Worm (Caenorhabditis elegans): ENCODE measurements around the gene T15B12.1.

T15B12.1 gene

DNA sequence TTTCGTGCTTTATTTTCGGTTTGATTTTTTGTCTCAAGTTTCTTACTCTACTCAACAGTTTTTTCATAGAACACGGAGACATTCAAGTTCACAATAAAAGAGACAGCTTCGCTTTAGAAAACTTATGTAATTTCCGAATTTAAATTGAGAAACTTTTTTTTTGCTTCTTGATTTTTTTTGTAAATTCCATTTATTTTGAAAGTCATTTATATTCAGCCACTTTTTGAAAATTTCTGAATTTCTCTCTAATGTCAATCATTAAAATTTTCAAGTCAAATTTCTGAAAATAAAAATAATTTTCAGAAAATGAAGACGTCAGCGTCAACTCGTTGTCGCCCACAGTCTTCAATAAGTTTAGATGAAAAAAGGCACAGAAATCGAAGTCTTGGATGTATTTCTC lies at the start of gene T15B12.1:
TSS of gene T15B12.1 (plus strand) at position 301 of the 400 bp plus-strand sequence.
- no peak for TF ChIP-seq scrt-1 (GFP tag; IDR thresholded peaks at IDR 0.05)
- TF ChIP-seq B0310.2 (tag; optimal IDR thresholded peaks at IDR 0.05) = no peak
- no peak for TF ChIP-seq aly-1 (tag; optimal IDR thresholded peaks at IDR 0.05)
- no peak for TF ChIP-seq hmbx-1 (tag; optimal IDR thresholded peaks at IDR 0.05)
- no peak for TF ChIP-seq ama-1 (optimal IDR thresholded peaks at IDR 0.05)
- no peak for TF ChIP-seq flt-1 (GFP tag; IDR thresholded peaks at IDR 0.05)
- no peak for TF ChIP-seq ets-7 (tag; optimal IDR thresholded peaks at IDR 0.05)
- TF ChIP-seq tra-4 (tag; optimal IDR thresholded peaks at IDR 0.05) = no peak
- TF ChIP-seq tbx-37 (GFP tag; conservative IDR thresholded peaks at IDR 0.05) = no peak
- no peak for TF ChIP-seq hmg-4 (GFP tag; optimal IDR thresholded peaks at IDR 0.05)
- TF ChIP-seq hnd-1 (tag; optimal IDR thresholded peaks at IDR 0.05) = no peak
- no peak for TF ChIP-seq F13C5.2 (tag; optimal IDR thresholded peaks at IDR 0.05)
- TF ChIP-seq sea-1 (GFP tag; conservative IDR thresholded peaks at IDR 0.05) = no peak
- TF ChIP-seq pes-1 (GFP tag; IDR thresholded peaks at IDR 0.05) = no peak
- TF ChIP-seq ceh-13 (GFP tag; optimal IDR thresholded peaks at IDR 0.05) = no peak

DNA sequence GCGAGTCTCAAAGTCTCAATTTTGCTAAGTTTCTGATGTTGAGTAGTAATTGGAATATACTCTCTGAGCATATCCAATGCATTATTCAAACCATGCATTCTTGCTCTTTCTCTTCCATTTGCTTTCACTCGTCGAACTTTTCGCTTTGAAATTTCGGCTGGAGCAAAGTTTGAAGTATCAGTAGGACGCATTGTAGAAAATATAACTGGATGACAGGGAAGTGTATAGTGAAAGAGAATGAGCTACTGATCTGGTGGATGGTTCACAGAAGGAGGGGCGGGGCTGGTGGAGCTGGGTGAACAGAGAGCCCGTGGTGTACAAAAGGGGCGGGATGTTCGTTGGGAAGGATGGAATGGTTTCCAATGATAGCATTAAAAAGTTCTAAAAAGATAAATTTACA lies 46.1 kb upstream of the T15B12.1 start:
- TF ChIP-seq tbx-11 (GFP tag; IDR thresholded peaks at IDR 0.05) = no peak

DNA sequence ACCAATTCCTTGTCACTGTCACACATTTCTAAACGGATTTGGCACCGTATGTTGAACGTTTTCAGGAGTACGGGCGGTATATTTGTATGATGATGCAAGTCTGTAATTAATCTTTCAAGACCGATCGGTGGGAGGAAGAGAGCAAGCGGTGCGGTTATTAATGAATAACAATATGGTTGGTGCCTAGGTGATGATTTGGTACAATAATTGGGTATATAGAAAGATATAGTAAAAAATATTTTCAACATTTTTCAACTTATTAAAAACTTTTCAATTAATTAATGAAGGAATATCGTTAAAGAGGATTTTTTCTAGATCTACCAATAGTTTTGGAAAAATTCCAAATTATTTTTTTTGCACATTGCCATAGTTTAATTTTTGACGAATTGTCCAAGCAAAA lies 43.4 kb upstream of the T15B12.1 start, which contains the start of gene cnd-1:
TSS of gene cnd-1 (minus strand) at position 101 of the 400 bp plus-strand sequence.
- TF ChIP-seq hmbx-1 (tag; optimal IDR thresholded peaks at IDR 0.05) (no peak), aly-1 (tag; optimal IDR thresholded peaks at IDR 0.05) (no peak), hmg-4 (GFP tag; optimal IDR thresholded peaks at IDR 0.05) (no peak), hnd-1 (tag; optimal IDR thresholded peaks at IDR 0.05) (no peak), flt-1 (GFP tag; IDR thresholded peaks at IDR 0.05) (no peak), pes-1 (GFP tag; IDR thresholded peaks at IDR 0.05) (no peak), scrt-1 (GFP tag; IDR thresholded peaks at IDR 0.05) (no peak), ceh-36 (tag; optimal IDR thresholded peaks at IDR 0.05) (no peak)

DNA sequence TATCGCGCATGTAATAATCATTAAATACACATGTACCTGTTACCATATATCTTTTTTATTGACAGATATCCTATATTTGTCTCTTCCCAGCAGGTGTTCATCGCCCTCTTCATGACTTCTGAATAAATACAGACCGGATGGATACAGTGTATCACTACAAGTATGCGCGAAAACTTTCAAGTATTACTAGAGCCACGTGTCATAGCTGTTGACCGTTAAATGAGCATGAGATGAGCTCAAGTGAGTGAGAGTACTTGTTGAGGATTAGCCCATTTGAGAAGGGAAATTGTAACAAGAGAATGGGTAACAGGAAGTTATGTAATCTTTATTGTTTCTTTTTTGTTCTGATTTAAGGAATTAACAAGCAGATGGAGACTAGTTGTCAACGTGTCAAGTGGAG lies 42.9 kb upstream of the T15B12.1 start:
- TF ChIP-seq pes-1 (GFP tag; IDR thresholded peaks at IDR 0.05) = no peak
- no peak for TF ChIP-seq flt-1 (GFP tag; IDR thresholded peaks at IDR 0.05)
- TF ChIP-seq hmbx-1 (tag; optimal IDR thresholded peaks at IDR 0.05) = no peak
- no peak for TF ChIP-seq hmg-4 (GFP tag; optimal IDR thresholded peaks at IDR 0.05)
- no peak for TF ChIP-seq tbx-11 (GFP tag; IDR thresholded peaks at IDR 0.05)
- no peak for TF ChIP-seq scrt-1 (GFP tag; IDR thresholded peaks at IDR 0.05)
- TF ChIP-seq aly-1 (tag; optimal IDR thresholded peaks at IDR 0.05) = no peak
- no peak for TF ChIP-seq ceh-13 (GFP tag; optimal IDR thresholded peaks at IDR 0.05)

DNA sequence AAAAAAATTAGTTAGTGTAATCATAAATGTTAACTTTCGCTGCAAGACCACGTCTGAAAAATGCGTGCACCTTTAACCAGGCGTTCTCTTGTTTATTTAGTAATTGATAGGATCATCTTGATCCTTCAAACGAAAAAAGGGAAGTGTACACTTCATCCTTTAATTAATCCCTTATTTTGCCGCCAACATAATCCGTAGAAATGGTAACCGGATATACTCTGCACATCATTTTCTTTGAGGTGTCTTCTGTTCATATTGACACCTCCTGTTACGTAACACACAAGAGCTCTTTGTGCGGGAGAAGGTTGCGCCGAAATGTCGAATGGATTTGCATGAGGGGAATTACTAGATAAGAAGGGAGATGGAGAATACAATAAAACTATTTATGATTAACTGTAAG lies 39.3 kb upstream of the T15B12.1 start:
- TF ChIP-seq aly-1 (tag; optimal IDR thresholded peaks at IDR 0.05) (no peak), hnd-1 (tag; optimal IDR thresholded peaks at IDR 0.05) (no peak), ceh-36 (tag; optimal IDR thresholded peaks at IDR 0.05) (peak; percentile 67), flt-1 (GFP tag; IDR thresholded peaks at IDR 0.05) (no peak), tra-4 (tag; optimal IDR thresholded peaks at IDR 0.05) (no peak), ets-7 (tag; optimal IDR thresholded peaks at IDR 0.05) (no peak)

DNA sequence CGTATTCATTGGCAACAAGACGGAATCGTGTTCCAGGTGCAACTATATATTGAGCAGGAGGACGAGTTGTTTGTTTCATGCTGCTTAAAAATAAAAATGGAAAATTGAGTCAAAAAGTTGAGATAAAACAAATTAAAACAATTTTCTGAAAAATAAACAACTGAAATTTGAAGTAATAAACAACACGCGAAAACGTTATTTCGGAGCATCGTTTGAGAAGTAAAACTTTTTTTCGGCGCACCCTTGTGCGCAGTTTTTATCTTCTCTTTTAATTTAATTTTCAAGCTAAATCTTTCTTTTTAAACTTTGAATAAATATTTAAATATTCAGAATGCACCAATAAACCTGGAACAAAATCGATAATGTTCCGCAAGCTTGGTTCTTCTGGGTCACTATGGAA lies 33.9 kb upstream of the T15B12.1 start, which contains the start of the genes sumv-1 and gop-1:
TSS of gene sumv-1 (minus strand) at position 80 of the 400 bp plus-strand sequence.
TSS of gene gop-1 (plus strand) at position 331 of the 400 bp plus-strand sequence.
- TF ChIP-seq ets-7 (tag; optimal IDR thresholded peaks at IDR 0.05) = no peak
- no peak for TF ChIP-seq flt-1 (GFP tag; IDR thresholded peaks at IDR 0.05)
- no peak for TF ChIP-seq hmg-4 (GFP tag; optimal IDR thresholded peaks at IDR 0.05)
- no peak for TF ChIP-seq scrt-1 (GFP tag; IDR thresholded peaks at IDR 0.05)
- no peak for TF ChIP-seq hmbx-1 (tag; optimal IDR thresholded peaks at IDR 0.05)
- no peak for TF ChIP-seq ceh-36 (tag; optimal IDR thresholded peaks at IDR 0.05)
- no peak for TF ChIP-seq sea-1 (GFP tag; conservative IDR thresholded peaks at IDR 0.05)
- no peak for TF ChIP-seq pes-1 (GFP tag; IDR thresholded peaks at IDR 0.05)
- TF ChIP-seq F13C5.2 (tag; optimal IDR thresholded peaks at IDR 0.05) = no peak
- no peak for TF ChIP-seq ceh-13 (GFP tag; optimal IDR thresholded peaks at IDR 0.05)
- no peak for TF ChIP-seq tbx-37 (GFP tag; conservative IDR thresholded peaks at IDR 0.05)

DNA sequence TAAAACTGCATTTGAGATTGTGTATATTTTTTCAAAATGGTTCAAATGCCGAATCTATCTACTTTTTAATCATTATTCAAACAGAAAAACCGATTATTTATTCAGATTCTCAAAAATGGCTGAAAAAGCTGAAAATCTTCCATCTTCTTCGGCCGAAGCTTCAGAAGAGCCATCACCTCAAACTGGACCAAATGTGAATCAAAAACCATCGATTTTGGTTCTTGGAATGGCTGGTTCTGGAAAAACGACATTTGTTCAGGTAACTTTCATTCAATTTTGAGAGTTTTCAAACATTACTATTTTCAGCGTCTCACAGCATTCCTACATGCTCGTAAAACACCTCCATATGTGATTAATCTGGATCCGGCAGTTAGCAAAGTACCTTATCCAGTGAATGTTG lies 29.1 kb upstream of the T15B12.1 start, which contains the start of gene gop-2:
TSS of gene gop-2 (plus strand) at position 106 of the 400 bp plus-strand sequence.
- TF ChIP-seq B0310.2 (tag; optimal IDR thresholded peaks at IDR 0.05) = no peak
- no peak for TF ChIP-seq tbx-11 (GFP tag; IDR thresholded peaks at IDR 0.05)
- no peak for TF ChIP-seq F13C5.2 (tag; optimal IDR thresholded peaks at IDR 0.05)
- TF ChIP-seq ceh-13 (GFP tag; optimal IDR thresholded peaks at IDR 0.05) = no peak
- no peak for TF ChIP-seq aly-1 (tag; optimal IDR thresholded peaks at IDR 0.05)
- TF ChIP-seq ets-7 (tag; optimal IDR thresholded peaks at IDR 0.05) = no peak
- no peak for TF ChIP-seq hmg-4 (GFP tag; optimal IDR thresholded peaks at IDR 0.05)
- TF ChIP-seq ceh-36 (tag; optimal IDR thresholded peaks at IDR 0.05) = no peak
- no peak for TF ChIP-seq flt-1 (GFP tag; IDR thresholded peaks at IDR 0.05)
- no peak for TF ChIP-seq ama-1 (optimal IDR thresholded peaks at IDR 0.05)
- no peak for TF ChIP-seq tra-4 (tag; optimal IDR thresholded peaks at IDR 0.05)
- TF ChIP-seq hnd-1 (tag; optimal IDR thresholded peaks at IDR 0.05) = no peak
- no peak for TF ChIP-seq pes-1 (GFP tag; IDR thresholded peaks at IDR 0.05)
- TF ChIP-seq scrt-1 (GFP tag; IDR thresholded peaks at IDR 0.05) = no peak
- no peak for TF ChIP-seq hmbx-1 (tag; optimal IDR thresholded peaks at IDR 0.05)
- no peak for TF ChIP-seq tbx-37 (GFP tag; conservative IDR thresholded peaks at IDR 0.05)
- TF ChIP-seq sea-1 (GFP tag; conservative IDR thresholded peaks at IDR 0.05) = no peak

DNA sequence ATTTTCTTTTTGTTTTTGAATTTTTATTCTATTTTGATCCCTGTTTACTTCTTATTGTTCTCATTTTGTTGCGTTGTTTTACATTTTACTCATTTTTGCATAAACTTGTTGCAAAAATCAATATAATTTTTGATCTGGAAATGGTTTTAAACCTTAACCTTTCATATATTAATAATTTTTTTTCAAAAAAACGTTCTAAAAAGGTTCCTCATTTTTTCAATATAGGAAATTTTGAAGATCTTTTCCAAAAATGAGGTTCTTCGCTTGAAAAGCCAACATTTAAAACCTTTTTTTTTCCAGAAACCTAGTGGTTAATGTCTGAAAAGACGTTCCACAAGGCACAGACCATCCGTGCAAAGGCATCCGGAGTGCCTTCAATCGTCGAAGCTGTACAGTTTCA lies 27.6 kb upstream of the T15B12.1 start, which contains the start of gene gop-3:
TSS of gene gop-3 (plus strand) at position 301 of the 400 bp plus-strand sequence.
- TF ChIP-seq B0310.2 (tag; optimal IDR thresholded peaks at IDR 0.05) = no peak
- TF ChIP-seq hmbx-1 (tag; optimal IDR thresholded peaks at IDR 0.05) = no peak
- TF ChIP-seq tbx-37 (GFP tag; conservative IDR thresholded peaks at IDR 0.05) = no peak
- TF ChIP-seq tra-4 (tag; optimal IDR thresholded peaks at IDR 0.05) = no peak
- TF ChIP-seq ceh-13 (GFP tag; optimal IDR thresholded peaks at IDR 0.05) = no peak
- no peak for TF ChIP-seq flt-1 (GFP tag; IDR thresholded peaks at IDR 0.05)
- TF ChIP-seq F13C5.2 (tag; optimal IDR thresholded peaks at IDR 0.05) = no peak
- TF ChIP-seq sea-1 (GFP tag; conservative IDR thresholded peaks at IDR 0.05) = no peak
- no peak for TF ChIP-seq hnd-1 (tag; optimal IDR thresholded peaks at IDR 0.05)
- no peak for TF ChIP-seq hmg-4 (GFP tag; optimal IDR thresholded peaks at IDR 0.05)
- TF ChIP-seq pes-1 (GFP tag; IDR thresholded peaks at IDR 0.05) = no peak
- TF ChIP-seq scrt-1 (GFP tag; IDR thresholded peaks at IDR 0.05) = no peak
- no peak for TF ChIP-seq tbx-11 (GFP tag; IDR thresholded peaks at IDR 0.05)
- no peak for TF ChIP-seq ceh-36 (tag; optimal IDR thresholded peaks at IDR 0.05)
- TF ChIP-seq ama-1 (optimal IDR thresholded peaks at IDR 0.05) = no peak
- TF ChIP-seq ets-7 (tag; optimal IDR thresholded peaks at IDR 0.05) = no peak

Measured in whole organism, early embryonic.